Fruit fly (Drosophila melanogaster) whole organism, embryonic: Measurements from ENCODE around the gene Pep.
A peak's percentile ranks its signal among the peaks of the same experiment; 100 is the strongest.

ENCODE experiments used
- Asciz ChIP-seq: fragments of 200-800 bp; sonication (Bioruptor generic); optimal IDR thresholded peaks from 2 replicates; lab custom pipeline; 2017; ENCODE audit warnings: missing biosample characterization, mild to moderate bottlenecking, missing genetic modification characterization, missing genetic modification reagents
- B-H2 ChIP-seq: fragments of 200-800 bp; sonication (Bioruptor generic); optimal IDR thresholded peaks from 2 replicates; lab custom pipeline; 2018; ENCODE audit warnings: missing biosample characterization, mild to moderate bottlenecking, missing genetic modification characterization
- Bteb2 ChIP-seq: fragments of 200-800 bp; sonication (Bioruptor generic); optimal IDR thresholded peaks from 2 replicates; lab custom pipeline; 2016; ENCODE audit warnings: missing biosample characterization, missing genetic modification characterization
- CG10321 ChIP-seq: fragments of 200-800 bp; sonication (Bioruptor generic); IDR thresholded peaks from 2 replicates; pipeline ENCODE4 v1.3.6; 2022; ENCODE audit warnings: missing biosample characterization, missing genetic modification characterization
- CG11456 ChIP-seq: fragments of 200-800 bp; sonication (Bioruptor generic); IDR thresholded peaks from 3 replicates; pipeline ENCODE4 v1.3.6; 2022; ENCODE audit warnings: missing biosample characterization, missing genetic modification characterization
- CG11696 ChIP-seq: fragments of 200-800 bp; sonication (Bioruptor generic); IDR thresholded peaks from 2 replicates; pipeline ENCODE4 v1.3.6; 2022; ENCODE audit warnings: missing biosample characterization, missing genetic modification characterization
- CG12071 ChIP-seq: fragments of 200-800 bp; sonication (Bioruptor generic); optimal IDR thresholded peaks from 3 replicates; lab custom pipeline; 2018; ENCODE audit warnings: missing biosample characterization, mild to moderate bottlenecking, missing genetic modification characterization
- CG13894 ChIP-seq: fragments of 200-800 bp; sonication (Bioruptor generic); optimal IDR thresholded peaks from 3 replicates; lab custom pipeline; 2018; ENCODE audit warnings: missing biosample characterization, mild to moderate bottlenecking, missing genetic modification characterization, moderate library complexity
- CG15011 ChIP-seq: fragments of 200-800 bp; sonication (Bioruptor generic); optimal IDR thresholded peaks from 3 replicates; lab custom pipeline; 2018; ENCODE audit warnings: missing biosample characterization, mild to moderate bottlenecking, missing genetic modification characterization
- CG18619 ChIP-seq: fragments of 200-800 bp; sonication (Bioruptor generic); optimal IDR thresholded peaks from 3 replicates; lab custom pipeline; 2017; ENCODE audit warnings: missing biosample characterization, mild to moderate bottlenecking, missing genetic modification characterization
- CG3281 ChIP-seq: fragments of 200-800 bp; sonication (Bioruptor generic); optimal IDR thresholded peaks from 3 replicates; lab custom pipeline; 2017; ENCODE audit warnings: missing biosample characterization, mild to moderate bottlenecking, missing genetic modification characterization
- CG33213 ChIP-seq: fragments of 200-800 bp; sonication (Bioruptor generic); optimal IDR thresholded peaks from 3 replicates; lab custom pipeline; 2016; ENCODE audit warnings: missing biosample characterization, missing genetic modification characterization
- CG3407 ChIP-seq: fragments of 200-800 bp; sonication (Bioruptor generic); optimal IDR thresholded peaks from 2 replicates; lab custom pipeline; 2018; ENCODE audit warnings: missing biosample characterization, mild to moderate bottlenecking, missing genetic modification characterization
- CG34422 ChIP-seq: fragments of 200-800 bp; sonication (Bioruptor generic); IDR thresholded peaks from 3 replicates; pipeline ENCODE4 v1.3.6; 2022; ENCODE audit warnings: missing biosample characterization, missing genetic modification characterization
- CG42726 ChIP-seq: fragments of 200-800 bp; sonication (Bioruptor generic); IDR thresholded peaks from 2 replicates; pipeline ENCODE4 v1.3.6; 2022; ENCODE audit warnings: missing biosample characterization, missing genetic modification characterization; ENCODE audit not compliant: partially characterized antibody
- CG4854 ChIP-seq: fragments of 200-800 bp; sonication (Bioruptor generic); optimal IDR thresholded peaks from 2 replicates; lab custom pipeline; 2016; ENCODE audit warnings: missing biosample characterization, missing genetic modification characterization, inconsistent platforms
- CG7372 ChIP-seq: fragments of 200-800 bp; sonication (Bioruptor generic); IDR thresholded peaks from 2 replicates; pipeline ENCODE4 v1.3.6; 2022; ENCODE audit warnings: missing biosample characterization, missing genetic modification characterization
- CG7745 ChIP-seq: fragments of 200-800 bp; sonication (Bioruptor generic); optimal IDR thresholded peaks from 2 replicates; lab custom pipeline; 2018; ENCODE audit warnings: missing biosample characterization, mild to moderate bottlenecking, missing genetic modification characterization, moderate library complexity
- CG7839 ChIP-seq: fragments of 200-800 bp; sonication (Bioruptor generic); optimal IDR thresholded peaks from 3 replicates; lab custom pipeline; 2018; ENCODE audit warnings: missing biosample characterization, mild to moderate bottlenecking, missing genetic modification characterization, moderate library complexity
- CG7928 ChIP-seq: fragments of 200-800 bp; sonication (Bioruptor generic); optimal IDR thresholded peaks from 2 replicates; lab custom pipeline; 2017; ENCODE audit warnings: missing biosample characterization, mild to moderate bottlenecking, missing genetic modification characterization
- CG7963 ChIP-seq: fragments of 200-800 bp; sonication (Bioruptor generic); IDR thresholded peaks from 3 replicates; pipeline ENCODE4 v1.3.6; 2022; ENCODE audit warnings: missing biosample characterization, missing genetic modification characterization; ENCODE audit not compliant: partially characterized antibody
- CHES-1-like ChIP-seq: fragments of 200-800 bp; sonication (Bioruptor generic); optimal IDR thresholded peaks from 2 replicates; lab custom pipeline; 2016; ENCODE audit warnings: missing biosample characterization, missing genetic modification characterization
- Camta ChIP-seq: fragments of 200-800 bp; sonication (Bioruptor generic); optimal IDR thresholded peaks from 2 replicates; lab custom pipeline; 2016; ENCODE audit warnings: missing biosample characterization, missing genetic modification characterization
- CrebB ChIP-seq: fragments of 200-800 bp; sonication (Bioruptor generic); optimal IDR thresholded peaks from 3 replicates; lab custom pipeline; 2018; ENCODE audit warnings: missing biosample characterization, mild to moderate bottlenecking, missing genetic modification characterization
- HHEX ChIP-seq: fragments of 200-800 bp; sonication (Bioruptor generic); optimal IDR thresholded peaks from 3 replicates; lab custom pipeline; 2017; ENCODE audit warnings: missing biosample characterization, mild to moderate bottlenecking, missing genetic modification characterization, missing genetic modification reagents
- HLH54F ChIP-seq: fragments of 200-800 bp; sonication (Bioruptor generic); optimal IDR thresholded peaks from 3 replicates; lab custom pipeline; 2016; ENCODE audit warnings: missing biosample characterization, missing genetic modification characterization
- Hey ChIP-seq: fragments of 200-800 bp; sonication (Bioruptor generic); optimal IDR thresholded peaks from 3 replicates; lab custom pipeline; 2018; ENCODE audit warnings: missing biosample characterization, mild to moderate bottlenecking, missing genetic modification characterization
- Hr39 ChIP-seq: fragments of >200 bp; optimal IDR thresholded peaks from 2 replicates; lab custom pipeline; 2017
- Med ChIP-seq: fragments of 200-800 bp; sonication (Bioruptor generic); peaks from one replicate; lab custom pipeline; 2016; ENCODE audit warnings: missing biosample characterization, missing genetic modification characterization, mild to moderate bottlenecking, inconsistent platforms, moderate library complexity
- Myb ChIP-seq: fragments of 200-800 bp; sonication (Bioruptor generic); optimal IDR thresholded peaks from 2 replicates; lab custom pipeline; 2016; ENCODE audit warnings: missing biosample characterization, missing genetic modification characterization
- Nf-YC ChIP-seq: fragments of 200-800 bp; optimal IDR thresholded peaks from 3 replicates; lab custom pipeline; 2019; ENCODE audit warnings: missing biosample characterization, mild to moderate bottlenecking, missing genetic modification characterization, moderate library complexity
- Pdp1 ChIP-seq, 2 experiments: fragments of 200-800 bp; sonication (Bioruptor generic); optimal IDR thresholded peaks; 3 replicates each; lab custom pipeline; 2016; ENCODE audit warnings: missing biosample characterization in 2 of 2, missing genetic modification characterization in 2 of 2, mild to moderate bottlenecking in 1 of 2, moderate library complexity in 1 of 2
- Trl ChIP-seq, 3 experiments: fragments of >200 bp in 2 of 3; fragments of 200-800 bp in 1 of 3; sonication (Bioruptor generic) in 1 of 3; optimal IDR thresholded peaks; 2 replicates in 1 of 3; 3 replicates in 2 of 3; lab custom pipeline; 2016 to 2017; ENCODE audit warnings: missing biosample characterization in 1 of 3, missing genetic modification characterization in 1 of 3
- abd-A ChIP-seq: fragments of 200-800 bp; sonication (Bioruptor generic); optimal IDR thresholded peaks from 3 replicates; lab custom pipeline; 2019; ENCODE audit warnings: missing biosample characterization, mild to moderate bottlenecking, missing genetic modification characterization, moderate library complexity
- ac ChIP-seq: fragments of 200-800 bp; sonication (Bioruptor generic); optimal IDR thresholded peaks from 3 replicates; lab custom pipeline; 2017; ENCODE audit warnings: missing biosample characterization, mild to moderate bottlenecking, missing genetic modification characterization
- ash1 ChIP-seq: fragments of 200-800 bp; sonication (Bioruptor generic); optimal IDR thresholded peaks from 2 replicates; lab custom pipeline; 2018; ENCODE audit warnings: missing biosample characterization, mild to moderate bottlenecking, missing genetic modification characterization
- bab2 ChIP-seq: fragments of 200-800 bp; sonication (Bioruptor generic); optimal IDR thresholded peaks from 2 replicates; lab custom pipeline; 2016; ENCODE audit warnings: missing biosample characterization, missing genetic modification characterization
- bcd ChIP-seq: fragments of 200-800 bp; sonication (Bioruptor generic); optimal IDR thresholded peaks from 2 replicates; lab custom pipeline; 2017; ENCODE audit warnings: missing biosample characterization, mild to moderate bottlenecking, missing genetic modification characterization
- chm ChIP-seq: fragments of 200-800 bp; sonication (Bioruptor generic); IDR thresholded peaks from 2 replicates; pipeline ENCODE4 v1.3.6; 2022; ENCODE audit warnings: missing biosample characterization, missing genetic modification characterization
- croc ChIP-seq: fragments of 200-800 bp; sonication (Bioruptor generic); conservative IDR thresholded peaks from 3 replicates; pipeline ENCODE4 v1.3.6; 2022; ENCODE audit warnings: missing biosample characterization, missing genetic modification characterization
- crol ChIP-seq: fragments of 200-800 bp; sonication (Bioruptor generic); IDR thresholded peaks from 2 replicates; pipeline ENCODE4 v1.3.6; 2022; ENCODE audit warnings: missing biosample characterization, missing genetic modification characterization
- dpn ChIP-seq, 2 experiments: fragments of 200-800 bp; sonication (Bioruptor generic); optimal IDR thresholded peaks; 3 replicates each; lab custom pipeline; 2016; ENCODE audit warnings: missing biosample characterization in 2 of 2, missing genetic modification characterization in 2 of 2
- hth ChIP-seq: fragments of >200 bp; optimal IDR thresholded peaks from 2 replicates; lab custom pipeline; 2017; ENCODE audit warnings: inconsistent platforms
- ken ChIP-seq: fragments of 200-800 bp; sonication (Bioruptor generic); IDR thresholded peaks from 3 replicates; pipeline ENCODE4 v1.3.6; 2022; ENCODE audit warnings: missing biosample characterization, missing genetic modification characterization
- p53 ChIP-seq: fragments of 200-800 bp; sonication (Bioruptor generic); optimal IDR thresholded peaks from 2 replicates; lab custom pipeline; 2016; ENCODE audit warnings: missing biosample characterization, missing genetic modification characterization
- scrt ChIP-seq: fragments of 200-800 bp; sonication (Bioruptor generic); optimal IDR thresholded peaks from 2 replicates; lab custom pipeline; 2018; ENCODE audit warnings: missing biosample characterization, mild to moderate bottlenecking, missing genetic modification characterization, moderate library complexity
- sd ChIP-seq: fragments of 200-800 bp; sonication (Bioruptor generic); optimal IDR thresholded peaks from 3 replicates; lab custom pipeline; 2018; ENCODE audit warnings: missing biosample characterization, mild to moderate bottlenecking, missing genetic modification characterization, moderate library complexity
- seq ChIP-seq: fragments of 200-800 bp; sonication (Bioruptor generic); IDR thresholded peaks from 2 replicates; pipeline ENCODE4 v1.3.6; 2022; ENCODE audit warnings: missing biosample characterization, missing genetic modification characterization
- ssp ChIP-seq: fragments of 200-800 bp; sonication (Bioruptor generic); IDR thresholded peaks from 2 replicates; pipeline ENCODE4 v1.3.6; 2022; ENCODE audit warnings: missing biosample characterization, missing genetic modification characterization
- tup ChIP-seq: fragments of 200-800 bp; sonication (Bioruptor generic); optimal IDR thresholded peaks from 2 replicates; lab custom pipeline; 2016; ENCODE audit warnings: missing biosample characterization, mild to moderate bottlenecking, missing genetic modification characterization, moderate library complexity
- vnd ChIP-seq: fragments of 200-800 bp; sonication (Bioruptor generic); IDR thresholded peaks from 3 replicates; pipeline ENCODE4 v1.3.6; 2022; ENCODE audit warnings: missing biosample characterization, missing genetic modification characterization; ENCODE audit not compliant: partially characterized antibody

Pep gene

dm6 chr3L:17659268-17659589 is 14.4 kb upstream of the Pep start (continued):
- TF ChIP-seq CG11456 (GFP tag; lab: Robert Waterston, UW): peak; percentile 64; the same call in 1 of the 3 replicates
- peak; percentile 55 for TF ChIP-seq sd
- peak; percentile 51 for TF ChIP-seq CHES-1-like (GFP tag; lab: Kevin White, UChicago)
- peak; percentile 59; the same call in 1 of the 2 replicates for TF ChIP-seq chm (GFP tag; lab: Robert Waterston, UW)
- TF ChIP-seq Med (GFP tag; lab: Kevin White, UChicago): peak; percentile 93
- peak; percentile 45 for TF ChIP-seq tup (GFP tag; lab: Kevin White, UChicago)
- TF ChIP-seq bab2 (GFP tag; lab: Kevin White, UChicago): peak; percentile 47
- no peak for TF ChIP-seq Nf-YC (tag; lab: Kevin White, UChicago)
- peak; percentile 13 for TF ChIP-seq bcd
- no peak for TF ChIP-seq CG34422 (GFP tag; lab: Robert Waterston, UW)
- TF ChIP-seq vnd (GFP tag; lab: Robert Waterston, UW): no peak
- peak; percentile 52 for TF ChIP-seq abd-A (tag; lab: Kevin White, UChicago)
- TF ChIP-seq CG33213 (GFP tag; lab: Kevin White, UChicago): peak; percentile 73
- peak; percentile 38 for TF ChIP-seq CG15011 (GFP tag; lab: Kevin White, UChicago)
- no peak for TF ChIP-seq p53 (GFP tag; lab: Kevin White, UChicago)
- no peak for TF ChIP-seq CG7745 (tag; lab: Kevin White, UChicago)
- TF ChIP-seq Pdp1 (GFP tag; optimal IDR thresholded peaks at IDR 0.05; lab: Kevin White, UChicago): peak; percentile 13 to 21
- no peak for TF ChIP-seq ssp (GFP tag; lab: Robert Waterston, UW)
- peak; percentile 20 for TF ChIP-seq Camta (GFP tag; lab: Kevin White, UChicago)
- no peak for TF ChIP-seq crol (GFP tag; lab: Robert Waterston, UW)
- peak in 1 of 2 experiments; percentile 35 for TF ChIP-seq Trl (optimal IDR thresholded peaks at IDR 0.05; lab: Kevin White, UChicago)
- TF ChIP-seq Trl (GFP tag; optimal IDR thresholded peaks at IDR 0.05; lab: Kevin White, UChicago): peak; percentile 21
- peak; percentile 49 for TF ChIP-seq CG3281
- peak; percentile 84 for TF ChIP-seq CG13894
- TF ChIP-seq CG3407 (GFP tag; lab: Kevin White, UChicago): no peak
- peak; percentile 20 for TF ChIP-seq CG18619 (GFP tag; lab: Kevin White, UChicago)
- TF ChIP-seq CG7839 (tag; lab: Kevin White, UChicago): no peak
- TF ChIP-seq Myb: no peak
- peak; percentile 33 for TF ChIP-seq Bteb2 (GFP tag; lab: Kevin White, UChicago)
- no peak for TF ChIP-seq ken (GFP tag; lab: Robert Waterston, UW)
- peak; percentile 7 for TF ChIP-seq CG4854 (GFP tag; lab: Kevin White, UChicago)
- TF ChIP-seq CG10321 (GFP tag; lab: Robert Waterston, UW): no peak
- TF ChIP-seq HLH54F (GFP tag; lab: Kevin White, UChicago): peak; percentile 15
- TF ChIP-seq CG42726 (GFP tag; lab: Robert Waterston, UW): no peak
- TF ChIP-seq Asciz (GFP tag; lab: Kevin White, UChicago): no peak
- peak; percentile 77 for TF ChIP-seq ash1 (GFP tag; lab: Kevin White, UChicago)
- peak in 1 of 2 experiments; percentile 34 for TF ChIP-seq dpn (GFP tag; optimal IDR thresholded peaks at IDR 0.05; lab: Kevin White, UChicago)
- peak; percentile 25 for TF ChIP-seq CG7928
- no peak for TF ChIP-seq Hr39 (lab: Kevin White, UChicago)
- TF ChIP-seq croc (GFP tag; lab: Robert Waterston, UW): 0 out of 3 replicates have a peak, but pooled peaks have one; percentile 8
- peak; percentile 37 for TF ChIP-seq scrt (GFP tag; lab: Kevin White, UChicago)
- peak; percentile 55; the same call in 1 of the 2 replicates for TF ChIP-seq seq (GFP tag; lab: Robert Waterston, UW)
- no peak for TF ChIP-seq ac (GFP tag; lab: Kevin White, UChicago)
- TF ChIP-seq hth: no peak
- peak; percentile 82 for TF ChIP-seq B-H2 (GFP tag; lab: Kevin White, UChicago)
- peak; percentile 42 for TF ChIP-seq HHEX (GFP tag; lab: Kevin White, UChicago)
- TF ChIP-seq CG11696 (GFP tag; lab: Robert Waterston, UW): no peak
- no peak for TF ChIP-seq CG7372
- TF ChIP-seq Hey (tag; lab: Kevin White, UChicago): peak; percentile 65
- TF ChIP-seq CG7963 (GFP tag; lab: Robert Waterston, UW): no peak
- TF ChIP-seq CrebB (tag; lab: Kevin White, UChicago): peak; percentile 26
- peak; percentile 48 for TF ChIP-seq CG12071 (GFP tag; lab: Kevin White, UChicago)
